Fruit fly (Drosophila melanogaster) whole organism: ENCODE results near the gene mmy.

Source experiments
- CG8478 ChIP-seq: fragments of >200 bp; optimal IDR thresholded peaks from 2 replicates; lab custom pipeline; 2018; ENCODE audit warnings: inconsistent platforms
- Dll ChIP-seq: fragments of >200 bp; optimal IDR thresholded peaks from 2 replicates; lab custom pipeline; 2017
- EcR ChIP-seq, 2 experiments: fragments of >200 bp; optimal IDR thresholded peaks; 2 replicates each; lab custom pipeline; 2017; ENCODE audit warnings: missing biosample characterization in 2 of 2, missing genetic modification characterization in 2 of 2, missing genetic modification reagents in 2 of 2
- pan ChIP-seq: fragments of >200 bp; optimal IDR thresholded peaks from 2 replicates; lab custom pipeline; 2017
- psq ChIP-seq: fragments of >200 bp; optimal IDR thresholded peaks from 2 replicates; lab custom pipeline; 2017
- usp ChIP-seq: fragments of >200 bp; optimal IDR thresholded peaks from 2 replicates; lab custom pipeline; 2017; ENCODE audit warnings: missing biosample characterization, missing genetic modification characterization, mixed read lengths

- no peak for TF ChIP-seq CG8478 (lab: Kevin White, UChicago)
- no peak for TF ChIP-seq psq (lab: Kevin White, UChicago)
- no peak for TF ChIP-seq usp
- no peak for TF ChIP-seq EcR (GFP tag; optimal IDR thresholded peaks at IDR 0.05; lab: Kevin White, UChicago)
- no peak for TF ChIP-seq pan (lab: Kevin White, UChicago)
- TF ChIP-seq Dll (lab: Kevin White, UChicago), result no peak
Measured at dm6 chr2L:6457583-6457982, 16.1 kb downstream of the mmy start.
